Worm (Caenorhabditis elegans): ENCODE results near the gene F01D4.5.

The F01D4.5 gene

ce11 chrIV:10481695-10482094 lies 1.8 kb downstream of the F01D4.5 start, which contains the start of gene egl-21 (continued):
- TF ChIP-seq skn-1 (tag; optimal IDR thresholded peaks at IDR 0.05), result peak; percentile 37
- TF ChIP-seq pqm-1 (tag; optimal IDR thresholded peaks at IDR 0.05), result no peak
- no peak for TF ChIP-seq mdl-1 (tag; optimal IDR thresholded peaks at IDR 0.05)
- TF ChIP-seq alr-1 (tag; optimal IDR thresholded peaks at IDR 0.05; ENCODE audit: borderline replicate concordance), result no peak
- TF ChIP-seq egl-13 (tag; optimal IDR thresholded peaks at IDR 0.05), result peak; percentile 81
- peak; percentile 80 for TF ChIP-seq nhr-47 (tag; optimal IDR thresholded peaks at IDR 0.05)
- TF ChIP-seq unc-62 (GFP tag; optimal IDR thresholded peaks at IDR 0.05), result no peak

- TF ChIP-seq fkh-8 (tag; optimal IDR thresholded peaks at IDR 0.05) (no peak), nhr-85 (tag) (no peak), egl-13 (tag; optimal IDR thresholded peaks at IDR 0.05) (no peak), hlh-4 (tag; optimal IDR thresholded peaks at IDR 0.05) (no peak), lsy-2 (tag; optimal IDR thresholded peaks at IDR 0.05) (no peak), elt-2 (tag; optimal IDR thresholded peaks at IDR 0.05) (no peak), nhr-28 (tag; optimal IDR thresholded peaks at IDR 0.05) (no peak), C34B4.2 (tag; optimal IDR thresholded peaks at IDR 0.05) (no peak), mef-2 (tag; optimal IDR thresholded peaks at IDR 0.05) (no peak), isw-1 (GFP tag; IDR thresholded peaks at IDR 0.05) (no peak), sptf-1 (tag; optimal IDR thresholded peaks at IDR 0.05) (no peak), ceh-8 (GFP tag; optimal IDR thresholded peaks at IDR 0.05) (no peak), lir-3 (tag; optimal IDR thresholded peaks at IDR 0.05; ENCODE audit: poor library complexity) (no peak), C04F5.9 (tag; optimal IDR thresholded peaks at IDR 0.05) (no peak)
These were observed 8.2 kb downstream of the F01D4.5 start for ce11 chrIV:10475234-10475633.

- no peak for TF ChIP-seq ama-1 (optimal IDR thresholded peaks at IDR 0.05)
- TF ChIP-seq nhr-77 (tag; optimal IDR thresholded peaks at IDR 0.05), result no peak
- no peak for TF ChIP-seq ztf-11 (tag; optimal IDR thresholded peaks at IDR 0.05)
- TF ChIP-seq zip-4 (GFP tag; optimal IDR thresholded peaks at IDR 0.05), result no peak
- no peak for TF ChIP-seq ceh-88 (GFP tag; IDR thresholded peaks at IDR 0.05)
- TF ChIP-seq skn-1 (tag; optimal IDR thresholded peaks at IDR 0.05), result no peak
- no peak for TF ChIP-seq nhr-85 (tag)
- TF ChIP-seq lin-35 (GFP tag; optimal IDR thresholded peaks at IDR 0.05), result no peak
- TF ChIP-seq hlh-4 (tag; optimal IDR thresholded peaks at IDR 0.05), result no peak
- no peak for TF ChIP-seq lin-14 (GFP tag; optimal IDR thresholded peaks at IDR 0.05)
- no peak for TF ChIP-seq egl-27 (tag; optimal IDR thresholded peaks at IDR 0.05)
- TF ChIP-seq nhr-28 (tag; optimal IDR thresholded peaks at IDR 0.05), result no peak
- TF ChIP-seq rnt-1 (tag; optimal IDR thresholded peaks at IDR 0.05), result no peak
These were observed 11.0 kb downstream of the F01D4.5 start, which contains the start of gene bgnt-1.1 for ce11 chrIV:10472478-10472877. Gene bgnt-1.1 (plus strand): TSS chrIV:10472778.

- TF ChIP-seq elt-2 (tag; optimal IDR thresholded peaks at IDR 0.05) (peak; percentile 74), C04F5.9 (tag; optimal IDR thresholded peaks at IDR 0.05) (no peak), lin-15B (tag; optimal IDR thresholded peaks at IDR 0.05) (no peak)
These were observed 14.0 kb downstream of the F01D4.5 start, which contains the start of gene ugt-44 for ce11 chrIV:10469494-10469893. Gene ugt-44 (plus strand): TSS chrIV:10469741.

- TF ChIP-seq unc-62 (GFP tag; optimal IDR thresholded peaks at IDR 0.05) (no peak), nhr-76 (tag; optimal IDR thresholded peaks at IDR 0.05) (no peak), sup-37 (GFP tag; optimal IDR thresholded peaks at IDR 0.05) (no peak), efl-1 (optimal IDR thresholded peaks at IDR 0.05) (no peak), efl-1 (GFP tag; optimal IDR thresholded peaks at IDR 0.05 in 1 of 2) (no peak), fkh-4 (tag; optimal IDR thresholded peaks at IDR 0.05; ENCODE audit: borderline replicate concordance) (no peak), fkh-10 (GFP tag; optimal IDR thresholded peaks at IDR 0.05) (no peak), pag-3 (tag; optimal IDR thresholded peaks at IDR 0.05; ENCODE audit: borderline replicate concordance, insufficient read depth) (no peak), nhr-84 (tag; optimal IDR thresholded peaks at IDR 0.05) (no peak), aly-2 (tag; optimal IDR thresholded peaks at IDR 0.05) (no peak), pqm-1 (tag; optimal IDR thresholded peaks at IDR 0.05) (no peak), mef-2 (tag; optimal IDR thresholded peaks at IDR 0.05) (no peak), rnt-1 (tag; optimal IDR thresholded peaks at IDR 0.05) (no peak), xbp-1 (tag; optimal IDR thresholded peaks at IDR 0.05) (no peak), ama-1 (optimal IDR thresholded peaks at IDR 0.05) (no peak), isw-1 (GFP tag; IDR thresholded peaks at IDR 0.05) (no peak)
These were observed 14.8 kb downstream of the F01D4.5 start for ce11 chrIV:10468662-10469061.
